Fruit fly (Drosophila melanogaster) whole organism, pupa: ENCODE results near the gene CG4613.

ENCODE experiments used
- CG10348 ChIP-seq: fragments of 200-800 bp; sonication (Bioruptor generic); IDR thresholded peaks from 2 replicates; pipeline ENCODE4 v1.3.6; 2022; ENCODE audit warnings: missing biosample characterization, missing genetic modification characterization
- CG12605 ChIP-seq: fragments of 200-800 bp; sonication (Bioruptor generic); IDR thresholded peaks from 2 replicates; pipeline ENCODE4 v1.3.6; 2022; ENCODE audit warnings: missing biosample characterization, missing genetic modification characterization
- CG13204 ChIP-seq: fragments of 200-800 bp; sonication (Bioruptor generic); optimal IDR thresholded peaks from 2 replicates; lab custom pipeline; 2018; ENCODE audit warnings: missing biosample characterization, mild to moderate bottlenecking, missing genetic modification characterization, moderate library complexity
- CG14655 ChIP-seq: fragments of 200-800 bp; sonication (Bioruptor generic); optimal IDR thresholded peaks from 3 replicates; lab custom pipeline; 2017; ENCODE audit warnings: mild to moderate bottlenecking, missing biosample characterization, missing genetic modification reagents, missing genetic modification characterization
- CG15710 ChIP-seq: fragments of 200-800 bp; sonication (Bioruptor generic); optimal IDR thresholded peaks from 2 replicates; lab custom pipeline; 2018; ENCODE audit warnings: missing biosample characterization, mild to moderate bottlenecking, missing genetic modification characterization, moderate library complexity
- CG17806 ChIP-seq: fragments of 200-800 bp; sonication (Bioruptor generic); optimal IDR thresholded peaks from 2 replicates; lab custom pipeline; 2018; ENCODE audit warnings: missing biosample characterization, mild to moderate bottlenecking, missing genetic modification characterization, moderate library complexity
- CG32121 ChIP-seq: fragments of 200-800 bp; sonication (Bioruptor generic); IDR thresholded peaks from 2 replicates; pipeline ENCODE4 v1.3.6; 2022; ENCODE audit warnings: missing biosample characterization, missing genetic modification characterization
- CG34367 ChIP-seq: fragments of 200-800 bp; sonication (Bioruptor generic); optimal IDR thresholded peaks from 2 replicates; lab custom pipeline; 2018; ENCODE audit warnings: missing biosample characterization, mild to moderate bottlenecking, missing genetic modification characterization
- CG4496 ChIP-seq: fragments of 200-800 bp; sonication (Bioruptor generic); IDR thresholded peaks from 3 replicates; pipeline ENCODE4 v1.3.6; 2022; ENCODE audit warnings: missing biosample characterization, missing genetic modification characterization
- CG8159 ChIP-seq: fragments of 200-800 bp; sonication (Bioruptor generic); optimal IDR thresholded peaks from 3 replicates; lab custom pipeline; 2018; ENCODE audit warnings: missing biosample characterization, mild to moderate bottlenecking, missing genetic modification characterization, moderate library complexity
- CG8301 ChIP-seq: fragments of 200-800 bp; sonication (Bioruptor generic); optimal IDR thresholded peaks from 2 replicates; lab custom pipeline; 2018; ENCODE audit warnings: missing biosample characterization, mild to moderate bottlenecking, missing genetic modification characterization
- CG9948 ChIP-seq: fragments of 200-800 bp; sonication (Bioruptor generic); optimal IDR thresholded peaks from 2 replicates; lab custom pipeline; 2018; ENCODE audit warnings: missing biosample characterization, mild to moderate bottlenecking, missing genetic modification characterization, moderate library complexity
- D1 ChIP-seq: fragments of 200-800 bp; sonication (Bioruptor generic); optimal IDR thresholded peaks from 2 replicates; lab custom pipeline; 2018; ENCODE audit warnings: missing biosample characterization, mild to moderate bottlenecking, missing genetic modification characterization, moderate library complexity
- EcR ChIP-seq: fragments of 200-800 bp; sonication (Bioruptor generic); optimal IDR thresholded peaks from 3 replicates; lab custom pipeline; 2019; ENCODE audit warnings: missing biosample characterization, missing genetic modification characterization, mild to moderate bottlenecking, moderate library complexity, missing genetic modification reagents
- Ets98B ChIP-seq: fragments of 200-800 bp; sonication (Bioruptor generic); IDR thresholded peaks from 2 replicates; pipeline ENCODE4 v1.3.6; 2022; ENCODE audit warnings: missing biosample characterization, missing genetic modification characterization
- Pif1A ChIP-seq: fragments of 200-800 bp; sonication (Bioruptor generic); optimal IDR thresholded peaks from 3 replicates; lab custom pipeline; 2016; ENCODE audit warnings: missing biosample characterization, missing genetic modification characterization
- Pif1B ChIP-seq: fragments of 200-800 bp; sonication (Bioruptor generic); optimal IDR thresholded peaks from 3 replicates; lab custom pipeline; 2016; ENCODE audit warnings: missing biosample characterization, missing genetic modification characterization
- Snoo ChIP-seq: fragments of 200-800 bp; sonication (Bioruptor generic); optimal IDR thresholded peaks from 3 replicates; lab custom pipeline; 2017; ENCODE audit warnings: missing biosample characterization, mild to moderate bottlenecking, missing genetic modification characterization, inconsistent platforms
- fd96Ca ChIP-seq: fragments of 200-800 bp; sonication (Bioruptor generic); IDR thresholded peaks from 3 replicates; pipeline ENCODE4 v1.3.6; 2022; ENCODE audit warnings: missing biosample characterization, missing genetic modification characterization
- gl ChIP-seq: fragments of 200-800 bp; sonication (Bioruptor generic); optimal IDR thresholded peaks from 2 replicates; lab custom pipeline; 2018; ENCODE audit warnings: missing biosample characterization, mild to moderate bottlenecking, missing genetic modification characterization
- rn ChIP-seq: fragments of 200-800 bp; sonication (Bioruptor generic); IDR thresholded peaks from 2 replicates; pipeline ENCODE4 v1.3.6; 2022; ENCODE audit warnings: missing biosample characterization, missing genetic modification characterization

CG4613 gene

DNA sequence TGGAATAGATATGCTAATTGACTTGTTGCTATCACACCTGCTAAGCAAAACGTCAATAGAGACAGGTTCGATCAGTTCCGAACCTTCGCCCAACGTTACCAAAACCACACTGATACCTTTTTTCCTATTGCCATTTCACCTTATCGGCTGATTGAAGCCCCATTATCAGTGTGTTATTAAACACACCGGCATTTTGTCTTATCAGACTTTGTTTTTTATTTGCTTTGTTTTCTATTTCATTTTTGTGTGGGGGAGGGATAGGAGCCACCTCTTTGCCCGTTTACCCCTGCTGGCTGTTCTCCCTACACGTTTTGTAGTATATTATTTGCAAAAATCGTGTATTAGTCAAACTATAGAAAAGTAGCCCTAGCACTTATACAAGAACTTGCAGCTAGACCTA, 11.5 kb downstream of the CG4613 start:
- TF ChIP-seq fd96Ca (GFP tag; lab: Robert Waterston, UW) (no peak), EcR (GFP tag; lab: Kevin White, UChicago) (no peak), CG32121 (GFP tag; lab: Robert Waterston, UW) (no peak), CG8159 (no peak), CG9948 (tag; lab: Kevin White, UChicago) (no peak), CG8301 (tag; lab: Kevin White, UChicago) (no peak), CG15710 (tag; lab: Kevin White, UChicago) (no peak), Pif1B (GFP tag; lab: Kevin White, UChicago) (no peak), CG34367 (tag; lab: Kevin White, UChicago) (no peak), CG13204 (GFP tag; lab: Kevin White, UChicago) (no peak), Pif1A (GFP tag; lab: Kevin White, UChicago) (no peak), rn (GFP tag; lab: Robert Waterston, UW) (no peak), CG4496 (GFP tag; lab: Robert Waterston, UW) (no peak), CG10348 (GFP tag; lab: Robert Waterston, UW) (no peak), Snoo (no peak), CG14655 (GFP tag; lab: Kevin White, UChicago) (no peak)

DNA sequence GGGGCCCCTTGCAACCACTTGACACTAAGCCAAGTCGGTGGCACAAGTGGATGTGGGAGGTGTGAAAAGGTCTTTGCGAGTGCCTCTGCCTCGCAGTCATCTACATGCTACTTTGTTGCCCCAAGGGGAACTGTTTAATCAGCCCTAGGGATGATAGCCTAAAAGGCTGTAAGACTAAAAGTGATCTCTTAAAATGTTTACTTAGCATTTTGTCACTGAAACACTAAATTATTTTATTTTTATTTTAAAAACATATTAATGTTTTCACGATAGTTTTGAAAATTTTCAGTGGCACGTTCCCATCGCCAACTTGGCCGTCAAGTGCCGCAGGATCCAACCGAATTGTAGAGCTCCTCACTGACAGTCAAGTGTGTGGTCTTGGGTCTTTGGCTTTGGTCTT, 24.0 kb downstream of the CG4613 start:
- TF ChIP-seq CG8159 (peak; percentile 15), CG10348 (GFP tag; lab: Robert Waterston, UW) (no peak), CG32121 (GFP tag; lab: Robert Waterston, UW) (no peak), CG15710 (tag; lab: Kevin White, UChicago) (peak; percentile 41), CG17806 (tag; lab: Kevin White, UChicago) (peak; percentile 7), CG14655 (GFP tag; lab: Kevin White, UChicago) (peak; percentile 7), CG8301 (tag; lab: Kevin White, UChicago) (no peak), CG9948 (tag; lab: Kevin White, UChicago) (peak; percentile 33), Pif1A (GFP tag; lab: Kevin White, UChicago) (peak; percentile 12)

DNA sequence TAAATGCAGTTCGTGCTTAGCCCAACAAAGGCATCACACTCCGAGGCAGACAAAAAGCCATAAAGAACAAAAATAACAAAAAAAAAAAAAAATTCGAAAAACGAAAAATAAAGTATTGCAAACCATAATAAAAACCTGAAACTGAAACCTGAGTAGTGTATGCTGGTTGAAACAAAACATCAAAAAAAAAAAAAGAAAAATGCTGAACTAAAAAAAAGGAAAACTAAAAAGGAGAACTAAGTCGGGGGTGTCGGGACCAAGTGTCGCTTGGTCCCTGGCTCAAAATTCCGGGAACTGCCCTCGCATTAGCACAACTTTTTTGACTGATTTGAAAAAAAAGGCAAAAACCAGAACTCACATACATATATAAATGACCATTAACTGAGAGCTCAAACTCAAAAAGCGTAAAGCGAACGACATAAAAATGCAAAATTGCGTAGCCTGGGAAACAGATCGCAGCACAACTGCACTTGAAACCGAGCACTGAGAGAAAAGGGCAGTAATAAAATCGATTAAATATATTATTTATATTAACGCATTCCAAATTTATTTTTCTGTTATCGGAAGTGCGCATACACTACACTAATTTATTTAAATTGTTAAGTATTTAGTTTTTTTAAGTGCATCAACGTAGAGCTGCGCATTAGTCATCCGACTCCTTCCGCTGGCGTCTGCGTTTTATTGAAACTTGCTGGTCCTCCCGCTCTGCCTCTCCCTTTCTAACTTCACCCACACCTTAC, 34.7 kb downstream of the CG4613 start:
- TF ChIP-seq CG8159 (peak; percentile 72), D1 (tag; lab: Kevin White, UChicago) (peak; percentile 8), CG15710 (tag; lab: Kevin White, UChicago) (peak; percentile 73), CG9948 (tag; lab: Kevin White, UChicago) (peak; percentile 67), CG17806 (tag; lab: Kevin White, UChicago) (peak; percentile 73), CG13204 (GFP tag; lab: Kevin White, UChicago) (peak; percentile 25), CG12605 (GFP tag; lab: Robert Waterston, UW) (peak; percentile 7; the same call in 1 of the 2 replicates), Pif1A (GFP tag; lab: Kevin White, UChicago) (peak; percentile 74), EcR (GFP tag; lab: Kevin White, UChicago) (no peak), CG10348 (GFP tag; lab: Robert Waterston, UW) (no peak), rn (GFP tag; lab: Robert Waterston, UW) (0 out of 2 replicates have a peak, but pooled peaks have one; percentile 8), Snoo (peak; percentile 66), CG34367 (tag; lab: Kevin White, UChicago) (peak; percentile 45), gl (peak; percentile 31), CG32121 (GFP tag; lab: Robert Waterston, UW) (no peak), Pif1B (GFP tag; lab: Kevin White, UChicago) (peak; percentile 37), CG14655 (GFP tag; lab: Kevin White, UChicago) (peak; percentile 60), CG8301 (tag; lab: Kevin White, UChicago) (peak; percentile 54), Ets98B (GFP tag; lab: Robert Waterston, UW) (peak; percentile 54), fd96Ca (GFP tag; lab: Robert Waterston, UW) (peak; percentile 49; the same call in 1 of the 3 replicates), CG4496 (GFP tag; lab: Robert Waterston, UW) (peak; percentile 78)

DNA sequence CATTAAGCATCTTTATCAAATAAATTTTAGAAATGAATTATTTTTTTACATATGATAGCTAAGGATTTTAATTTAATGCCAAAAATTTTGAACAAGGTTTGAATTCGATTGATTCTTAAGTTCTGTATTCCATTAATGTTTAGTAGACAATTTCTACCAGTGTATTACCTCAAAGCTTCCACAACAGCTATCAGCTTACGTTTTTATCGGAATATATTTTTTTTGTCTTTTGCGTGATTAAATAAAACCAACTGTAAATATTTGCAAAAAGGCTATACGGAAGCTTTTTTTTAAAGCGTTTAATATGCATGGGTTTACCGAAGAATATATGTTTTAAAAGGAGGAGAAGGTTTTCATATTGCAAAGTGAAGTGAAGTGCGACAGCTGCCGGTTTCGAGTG, 36.1 kb downstream of the CG4613 start:
- no peak for TF ChIP-seq CG4496 (GFP tag; lab: Robert Waterston, UW)
- peak; percentile 24 for TF ChIP-seq CG15710 (tag; lab: Kevin White, UChicago)
- peak; percentile 5 for TF ChIP-seq CG9948 (tag; lab: Kevin White, UChicago)
- TF ChIP-seq D1 (tag; lab: Kevin White, UChicago), result peak; percentile 7
- no peak for TF ChIP-seq CG10348 (GFP tag; lab: Robert Waterston, UW)
- peak; percentile 20 for TF ChIP-seq CG17806 (tag; lab: Kevin White, UChicago)
- TF ChIP-seq CG14655 (GFP tag; lab: Kevin White, UChicago), result no peak
- peak; percentile 43 for TF ChIP-seq CG8159
- no peak for TF ChIP-seq CG13204 (GFP tag; lab: Kevin White, UChicago)
- peak; percentile 4 for TF ChIP-seq CG34367 (tag; lab: Kevin White, UChicago)
- TF ChIP-seq, all 21 proteins: peak for 6

DNA sequence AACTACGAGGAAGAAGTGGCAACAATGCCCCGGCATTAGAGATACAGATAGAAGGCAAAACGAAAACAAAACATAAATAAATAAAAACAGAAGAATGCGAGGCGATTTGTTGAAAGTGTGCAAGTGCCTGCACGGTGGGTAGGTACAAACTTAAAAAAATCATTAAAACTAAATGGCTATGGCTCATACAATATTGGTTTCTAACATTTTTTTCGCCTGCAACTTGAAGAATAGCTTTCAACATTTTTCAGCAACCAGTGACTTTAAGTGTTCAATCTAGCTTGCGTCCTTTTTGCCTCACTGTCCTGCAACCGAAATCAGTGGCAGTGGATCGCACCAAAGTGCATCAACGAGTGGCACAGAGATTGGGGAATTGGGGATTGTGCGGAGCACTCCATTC, 38.5 kb downstream of the CG4613 start:
- TF ChIP-seq CG14655 (GFP tag; lab: Kevin White, UChicago) (peak; percentile 78), CG15710 (tag; lab: Kevin White, UChicago) (no peak), CG34367 (tag; lab: Kevin White, UChicago) (no peak), Pif1A (GFP tag; lab: Kevin White, UChicago) (peak; percentile 5), EcR (GFP tag; lab: Kevin White, UChicago) (no peak), CG8159 (no peak), gl (no peak), CG10348 (GFP tag; lab: Robert Waterston, UW) (no peak), CG4496 (GFP tag; lab: Robert Waterston, UW) (peak; percentile 11; the same call in 1 of the 3 replicates), Snoo (no peak), CG9948 (tag; lab: Kevin White, UChicago) (peak; percentile 22), CG32121 (GFP tag; lab: Robert Waterston, UW) (no peak), D1 (tag; lab: Kevin White, UChicago) (no peak), CG13204 (GFP tag; lab: Kevin White, UChicago) (no peak), CG17806 (tag; lab: Kevin White, UChicago) (no peak), rn (GFP tag; lab: Robert Waterston, UW) (no peak), CG8301 (tag; lab: Kevin White, UChicago) (peak; percentile 62), Ets98B (GFP tag; lab: Robert Waterston, UW) (peak; percentile 35; the same call in 1 of the 2 replicates), fd96Ca (GFP tag; lab: Robert Waterston, UW) (peak; percentile 40; the same call in 1 of the 3 replicates), CG12605 (GFP tag; lab: Robert Waterston, UW) (no peak), Pif1B (GFP tag; lab: Kevin White, UChicago) (no peak)
